Worm (Caenorhabditis elegans) whole organism, L1 larva: ENCODE results near the gene K02E11.4.

Experiments
- C04F5.9 ChIP-seq: sonication (generic microtip); optimal IDR thresholded peaks from 2 replicates; lab custom pipeline; 2016; ENCODE audit warnings: missing genetic modification characterization, missing compliant biosample characterization
- F16B12.6 ChIP-seq: fragments of 150-350 bp; optimal IDR thresholded peaks from 2 replicates; lab custom pipeline; 2014; ENCODE audit warnings: missing biosample characterization, missing genetic modification characterization
- Y116A8C.19 ChIP-seq: sonication (generic microtip); optimal IDR thresholded peaks from 2 replicates; lab custom pipeline; 2016; ENCODE audit warnings: missing compliant biosample characterization, missing genetic modification characterization, borderline replicate concordance
- aha-1 ChIP-seq: fragments of 150-350 bp; optimal IDR thresholded peaks from 2 replicates; lab custom pipeline; 2014; ENCODE audit warnings: missing biosample characterization, missing genetic modification characterization
- blmp-1 ChIP-seq: fragments of 150-350 bp; optimal IDR thresholded peaks from 2 replicates; lab custom pipeline; 2014; ENCODE audit warnings: missing biosample characterization, missing genetic modification characterization
- ceh-8 ChIP-seq: fragments of 200-800 bp; sonication (Bioruptor generic); optimal IDR thresholded peaks from 2 replicates; lab custom pipeline; 2018; ENCODE audit warnings: mild to moderate bottlenecking, missing genetic modification characterization, moderate library complexity, missing compliant biosample characterization
- ceh-90 ChIP-seq: sonication (generic microtip); optimal IDR thresholded peaks from 2 replicates; lab custom pipeline; 2016; ENCODE audit warnings: missing genetic modification characterization, missing compliant biosample characterization
- dpl-1 ChIP-seq, 3 experiments: fragments of 150-350 bp in 2 of 3; sonication (generic microtip) in 1 of 3; optimal IDR thresholded peaks; 2 replicates each; lab custom pipeline; 2014 to 2017; ENCODE audit warnings: missing biosample characterization in 3 of 3, missing genetic modification characterization in 3 of 3, missing genetic modification reagents in 3 of 3
- dsc-1 ChIP-seq: sonication (generic microtip); optimal IDR thresholded peaks from 2 replicates; lab custom pipeline; 2016; ENCODE audit warnings: mild to moderate bottlenecking, missing genetic modification characterization, missing compliant biosample characterization
- efl-1 ChIP-seq, 4 experiments: fragments of 150-350 bp; optimal IDR thresholded peaks in 3 of 4; peaks in 1 of 4; 1 replicate in 1 of 4; 2 replicates in 3 of 4; lab custom pipeline; 2014; ENCODE audit warnings: missing biosample characterization in 2 of 4, missing genetic modification characterization in 2 of 4, missing genetic modification reagents in 2 of 4
- egl-13 ChIP-seq: sonication (generic microtip); optimal IDR thresholded peaks from 2 replicates; lab custom pipeline; 2016; ENCODE audit warnings: missing genotype, missing genetic modification reagents, missing genetic modification characterization, missing compliant biosample characterization
- egl-27 ChIP-seq, 2 experiments: fragments of 150-350 bp in 1 of 2; sonication (generic microtip); optimal IDR thresholded peaks; 3 replicates each; lab custom pipeline; 2017 to 2018; ENCODE audit warnings: missing biosample characterization in 2 of 2, missing genetic modification characterization in 2 of 2, missing genetic modification reagents in 2 of 2
- elt-2 ChIP-seq: sonication (generic microtip); optimal IDR thresholded peaks from 2 replicates; lab custom pipeline; 2016; ENCODE audit warnings: missing genetic modification characterization, mild to moderate bottlenecking, inconsistent platforms, missing compliant biosample characterization, missing genetic modification reagents
- ets-5 ChIP-seq: fragments of 200-800 bp; sonication (Bioruptor generic); IDR thresholded peaks from 2 replicates; pipeline ENCODE4 v1.3.6; 2022; ENCODE audit warnings: missing genetic modification characterization, missing compliant biosample characterization
- fkh-4 ChIP-seq: sonication (generic microtip); optimal IDR thresholded peaks from 2 replicates; lab custom pipeline; 2016; ENCODE audit warnings: missing compliant biosample characterization, missing genetic modification characterization, borderline replicate concordance
- hlh-17 ChIP-seq: fragments of 200-800 bp; sonication (Bioruptor generic); optimal IDR thresholded peaks from 2 replicates; lab custom pipeline; 2018; ENCODE audit warnings: missing genetic modification characterization, mild to moderate bottlenecking, missing compliant biosample characterization, moderate library complexity, borderline replicate concordance
- irx-1 ChIP-seq: sonication (generic microtip); optimal IDR thresholded peaks from 2 replicates; lab custom pipeline; 2016; ENCODE audit warnings: missing genetic modification characterization, missing compliant biosample characterization
- lin-13 ChIP-seq: fragments of 150-350 bp; optimal IDR thresholded peaks from 2 replicates; lab custom pipeline; 2014; ENCODE audit warnings: missing biosample characterization, missing genetic modification reagents, missing genetic modification characterization
- lin-14 ChIP-seq: fragments of 200-800 bp; sonication (Bioruptor generic); optimal IDR thresholded peaks from 2 replicates; lab custom pipeline; 2018; ENCODE audit warnings: mild to moderate bottlenecking, missing genetic modification characterization, moderate library complexity, missing compliant biosample characterization
- lin-35 ChIP-seq, 2 experiments: fragments of 150-350 bp; optimal IDR thresholded peaks; 2 replicates each; lab custom pipeline; 2014; ENCODE audit warnings: missing biosample characterization in 2 of 2, missing genetic modification characterization in 2 of 2, missing genetic modification reagents in 2 of 2
- lir-3 ChIP-seq: sonication (generic microtip); optimal IDR thresholded peaks from 2 replicates; lab custom pipeline; 2016; ENCODE audit warnings: mild to moderate bottlenecking, missing genetic modification characterization, moderate library complexity, missing compliant biosample characterization; ENCODE audit not compliant: poor library complexity
- mef-2 ChIP-seq: fragments of 150-350 bp; optimal IDR thresholded peaks from 2 replicates; lab custom pipeline; 2014; ENCODE audit warnings: missing biosample characterization, missing genetic modification characterization
- nhr-12 ChIP-seq: sonication (generic microtip); optimal IDR thresholded peaks from 2 replicates; lab custom pipeline; 2017; ENCODE audit warnings: missing biosample characterization, missing genetic modification characterization
- nhr-20 ChIP-seq: sonication (generic microtip); optimal IDR thresholded peaks from 2 replicates; lab custom pipeline; 2016; ENCODE audit warnings: mild to moderate bottlenecking, missing genetic modification characterization, missing compliant biosample characterization
- nhr-90 ChIP-seq: sonication (generic microtip); optimal IDR thresholded peaks from 2 replicates; lab custom pipeline; 2016; ENCODE audit warnings: mild to moderate bottlenecking, missing genetic modification characterization, missing compliant biosample characterization; ENCODE audit not compliant: poor library complexity
- pag-3 ChIP-seq: sonication (generic microtip); optimal IDR thresholded peaks from 2 replicates; lab custom pipeline; 2017; ENCODE audit warnings: missing genetic modification characterization, mild to moderate bottlenecking, missing compliant biosample characterization, antibody characterized with exemption, borderline replicate concordance; ENCODE audit not compliant: insufficient read depth
- rnt-1 ChIP-seq: sonication (generic microtip); optimal IDR thresholded peaks from 2 replicates; lab custom pipeline; 2016; ENCODE audit warnings: mild to moderate bottlenecking, missing genetic modification characterization, moderate library complexity, missing compliant biosample characterization
- skn-1 ChIP-seq: fragments of 150-350 bp; optimal IDR thresholded peaks from 2 replicates; lab custom pipeline; 2014; ENCODE audit warnings: missing biosample characterization, missing genetic modification characterization
- snpc-4 ChIP-seq: fragments of 150-350 bp; optimal IDR thresholded peaks from 2 replicates; lab custom pipeline; 2014; ENCODE audit warnings: missing biosample characterization, missing genetic modification characterization
- sox-4 ChIP-seq: sonication (generic microtip); optimal IDR thresholded peaks from 2 replicates; lab custom pipeline; 2016; ENCODE audit warnings: missing genetic modification characterization, missing compliant biosample characterization
- sup-37 ChIP-seq: fragments of 200-800 bp; sonication (Bioruptor generic); optimal IDR thresholded peaks from 2 replicates; lab custom pipeline; 2018; ENCODE audit warnings: mild to moderate bottlenecking, missing genetic modification characterization, missing compliant biosample characterization
- tbx-2 ChIP-seq: sonication (generic microtip); optimal IDR thresholded peaks from 2 replicates; lab custom pipeline; 2016; ENCODE audit warnings: missing genetic modification characterization, missing compliant biosample characterization
- unc-62 ChIP-seq: fragments of 150-350 bp; optimal IDR thresholded peaks from 2 replicates; lab custom pipeline; 2014; ENCODE audit warnings: missing biosample characterization, missing genetic modification reagents, missing genetic modification characterization
- vab-15 ChIP-seq: sonication (generic microtip); optimal IDR thresholded peaks from 2 replicates; lab custom pipeline; 2017; ENCODE audit warnings: missing genotype, mild to moderate bottlenecking, missing genetic modification characterization, missing compliant biosample characterization

Gene K02E11.4

DNA sequence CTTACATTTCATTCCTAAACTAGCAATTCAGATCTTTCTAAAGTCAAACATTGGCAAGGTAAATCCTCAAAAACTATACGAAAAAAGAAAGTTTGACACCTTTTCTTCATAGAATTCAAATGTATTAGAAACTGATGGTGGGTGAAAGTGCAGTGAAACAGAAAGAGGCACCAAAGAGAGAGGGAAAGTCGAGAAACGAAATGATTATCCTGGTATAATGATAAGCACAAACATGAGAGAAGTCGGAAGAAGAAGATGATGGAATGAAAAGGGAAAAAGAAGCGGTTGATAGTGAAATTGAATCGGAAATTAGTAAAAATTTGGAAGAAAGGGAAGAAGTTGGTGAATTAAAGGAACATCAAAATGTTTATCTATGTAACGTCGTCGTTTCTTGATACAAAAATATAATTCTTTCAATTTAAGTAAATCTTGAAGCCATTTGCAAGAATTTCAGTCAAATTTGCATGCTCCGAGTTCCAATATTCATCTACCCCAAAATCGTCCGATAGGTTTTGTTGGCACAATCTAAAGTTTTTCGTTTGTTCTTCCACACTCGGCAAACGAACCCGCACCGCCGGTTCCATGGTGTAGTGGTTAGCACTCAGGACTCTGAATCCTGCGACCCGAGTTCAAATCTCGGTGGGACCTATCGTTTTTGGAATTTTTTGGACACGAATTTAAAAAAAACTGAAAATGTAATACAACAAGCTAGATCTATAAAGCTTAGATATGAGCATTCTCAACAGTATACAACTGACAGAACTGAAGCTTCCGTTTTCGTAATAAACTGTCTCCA lies 16.9 kb downstream of the K02E11.4 start:
- TF ChIP-seq aha-1, result no peak
- TF ChIP-seq nhr-90 (tag; lab: Kevin White, UChicago), result peak; percentile 20
- no peak for TF ChIP-seq fkh-4 (tag; lab: Kevin White, UChicago)
- TF ChIP-seq lin-13 (GFP tag; lab: Kevin White, UChicago), result no peak
- TF ChIP-seq blmp-1 (tag; lab: Kevin White, UChicago), result peak; percentile 75
- TF ChIP-seq nhr-12 (tag; lab: Kevin White, UChicago), result no peak
- TF ChIP-seq ceh-8 (GFP tag; lab: Kevin White, UChicago), result no peak
- no peak for TF ChIP-seq ets-5 (GFP tag; lab: Robert Waterston, UW)
- TF ChIP-seq lin-14, result no peak
- TF ChIP-seq rnt-1 (tag; lab: Kevin White, UChicago), result peak; percentile 37
- TF ChIP-seq dsc-1, result peak; percentile 1
- no peak for TF ChIP-seq nhr-20 (tag; lab: Kevin White, UChicago)
- TF ChIP-seq skn-1, result no peak
- TF ChIP-seq snpc-4 (tag; lab: Kevin White, UChicago), result no peak
- TF ChIP-seq Y116A8C.19 (tag; lab: Kevin White, UChicago), result no peak
- TF ChIP-seq sup-37 (GFP tag; lab: Kevin White, UChicago), result no peak
- no peak for TF ChIP-seq elt-2 (tag; lab: Kevin White, UChicago)
- TF ChIP-seq sox-4 (tag; lab: Kevin White, UChicago), result no peak
- no peak for TF ChIP-seq unc-62 (GFP tag; lab: Kevin White, UChicago)
- no peak for TF ChIP-seq ceh-90
- no peak for TF ChIP-seq egl-27 (tag; optimal IDR thresholded peaks at IDR 0.05; lab: Kevin White, UChicago)
- no peak for TF ChIP-seq mef-2
- TF ChIP-seq tbx-2 (tag; lab: Kevin White, UChicago), result no peak
- TF ChIP-seq dpl-1 (GFP tag; optimal IDR thresholded peaks at IDR 0.05; lab: Kevin White, UChicago), result no peak
- TF ChIP-seq hlh-17 (GFP tag; lab: Kevin White, UChicago), result no peak
- TF ChIP-seq, all 84 proteins: peak for 4

DNA sequence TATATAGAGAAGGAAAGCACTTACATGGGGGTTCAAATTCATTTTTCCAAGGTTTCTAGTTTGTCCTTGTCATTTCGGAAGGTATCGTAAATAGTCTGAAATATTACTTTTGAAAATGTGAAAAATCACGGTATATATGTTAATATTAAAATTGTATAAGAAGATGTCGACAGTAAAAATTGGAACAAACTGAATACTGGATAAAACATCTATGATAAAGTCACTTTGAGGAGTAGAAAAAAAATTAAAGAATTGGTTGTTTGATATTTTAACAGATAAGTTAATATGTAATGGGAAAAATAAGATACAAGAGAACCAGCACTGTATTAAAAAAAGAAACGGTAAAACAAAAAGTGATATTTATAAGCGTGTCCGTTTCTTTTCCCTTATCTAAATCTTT lies 21.6 kb downstream of the K02E11.4 start, which contains the start of gene nep-21:
Gene nep-21 (minus strand): TSS at position 101 of the 400 bp plus-strand sequence.
- TF ChIP-seq skn-1, result no peak
- no peak for TF ChIP-seq pag-3 (tag; lab: Kevin White, UChicago)
- TF ChIP-seq rnt-1 (tag; lab: Kevin White, UChicago), result no peak
- TF ChIP-seq egl-13 (tag; lab: Kevin White, UChicago), result no peak
- no peak for TF ChIP-seq nhr-20 (tag; lab: Kevin White, UChicago)
- TF ChIP-seq F16B12.6 (tag; lab: Kevin White, UChicago), result no peak
- TF ChIP-seq C04F5.9 (tag; lab: Kevin White, UChicago), result no peak
- TF ChIP-seq dsc-1, result no peak
- no peak for TF ChIP-seq irx-1 (tag; lab: Kevin White, UChicago)
- no peak for TF ChIP-seq vab-15
- no peak for TF ChIP-seq lir-3 (tag; lab: Kevin White, UChicago)
- TF ChIP-seq lin-35 (GFP tag; optimal IDR thresholded peaks at IDR 0.05; lab: Kevin White, UChicago), result no peak

DNA sequence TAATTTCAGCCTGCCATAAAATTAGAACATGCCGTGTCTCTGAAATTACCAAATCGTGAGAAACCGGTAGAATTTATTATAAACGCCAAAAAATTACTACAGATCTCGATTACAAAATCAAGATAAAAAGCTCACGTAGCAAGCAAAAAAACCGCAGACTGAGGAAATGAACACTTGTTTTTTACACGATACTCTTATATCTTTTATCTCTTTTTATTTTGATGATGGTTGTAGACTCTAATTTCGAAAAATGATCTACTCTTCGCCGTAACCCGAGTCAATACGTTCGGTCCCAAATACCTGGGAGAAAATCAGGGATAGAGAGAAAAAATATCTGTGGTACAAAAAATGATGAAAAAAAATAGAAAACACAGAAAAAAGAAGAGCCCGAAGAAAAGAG lies 24.8 kb downstream of the K02E11.4 start:
- TF ChIP-seq efl-1 (optimal IDR thresholded peaks at IDR 0.05; lab: Kevin White, UChicago), result no peak
- peak in 1 of 2 experiments; percentile 92 for TF ChIP-seq efl-1 (GFP tag; optimal IDR thresholded peaks at IDR 0.05 in 1 of 2; lab: Kevin White, UChicago)
- TF ChIP-seq ceh-8 (GFP tag; lab: Kevin White, UChicago), result no peak
